Fruit fly (Drosophila melanogaster): ENCODE measurements around the gene CG17129.

DNA sequence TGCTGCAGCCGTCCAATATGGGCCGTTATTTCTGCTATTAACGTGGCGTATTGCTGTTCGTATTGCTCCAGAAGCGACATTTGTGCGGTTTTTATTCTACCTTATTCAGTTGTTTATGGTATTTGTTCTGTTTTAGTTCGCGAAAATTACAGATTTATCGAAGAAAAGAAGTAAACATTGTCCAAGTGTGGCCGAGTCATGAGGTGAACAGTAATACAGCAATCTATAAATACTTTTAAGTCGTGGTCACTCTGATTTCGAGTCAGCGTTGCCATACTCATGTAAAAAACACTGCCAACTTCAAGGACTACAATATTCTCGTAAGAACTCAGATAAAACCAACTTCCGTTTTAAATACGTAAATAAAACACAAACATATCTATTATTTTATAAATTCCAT lies 12.6 kb upstream of the CG17129 start, which contains the start of gene Vti1a:
- TF ChIP-seq CG34422 (GFP tag; IDR thresholded peaks at IDR 0.05), result no peak; the same call in 2 of the 3 replicates
- no peak for TF ChIP-seq CkIIα-i1 (GFP tag; IDR thresholded peaks at IDR 0.05)
- peak; percentile 9 for TF ChIP-seq Deaf1 (tag; optimal IDR thresholded peaks at IDR 0.05)
